Worm (Caenorhabditis elegans): ENCODE data around the gene ser-6.

ser-6 gene

ce11 chrIV:2993278-2993899 lies 33.5 kb downstream of the ser-6 start:
- TF ChIP-seq unc-62 (GFP tag; optimal IDR thresholded peaks at IDR 0.05), result no peak

ce11 chrIV:2994883-2995282 lies 35.0 kb downstream of the ser-6 start:
- TF ChIP-seq unc-62 (GFP tag; optimal IDR thresholded peaks at IDR 0.05), result no peak

ce11 chrIV:2995372-2995771 lies 35.5 kb downstream of the ser-6 start, which contains the start of gene Y54G2A.26:
TSS of gene Y54G2A.26 (minus strand) at chrIV:2995472.
- no peak for TF ChIP-seq unc-62 (GFP tag; optimal IDR thresholded peaks at IDR 0.05)

- TF ChIP-seq unc-62 (GFP tag; optimal IDR thresholded peaks at IDR 0.05), result no peak
These were observed 37.4 kb downstream of the ser-6 start for ce11 chrIV:2997302-2997701.

ce11 chrIV:2998597-2999161 lies 38.8 kb downstream of the ser-6 start:
- TF ChIP-seq unc-62 (GFP tag; optimal IDR thresholded peaks at IDR 0.05), result no peak

- no peak for TF ChIP-seq unc-62 (GFP tag; optimal IDR thresholded peaks at IDR 0.05)
These were observed 41.6 kb downstream of the ser-6 start for ce11 chrIV:3001500-3001899.

- no peak for TF ChIP-seq unc-62 (GFP tag; optimal IDR thresholded peaks at IDR 0.05)
These were observed 42.9 kb downstream of the ser-6 start for ce11 chrIV:3002807-3003206.

ce11 chrIV:3008828-3009227 lies 48.9 kb downstream of the ser-6 start, which contains the start of gene Y54G2A.73:
TSS of gene Y54G2A.73 (minus strand) at chrIV:3008892.
- TF ChIP-seq unc-62 (GFP tag; optimal IDR thresholded peaks at IDR 0.05), result no peak

ce11 chrIV:3011647-3012046 lies 51.7 kb downstream of the ser-6 start:
- no peak for TF ChIP-seq unc-62 (GFP tag; optimal IDR thresholded peaks at IDR 0.05)

- no peak for TF ChIP-seq unc-62 (GFP tag; optimal IDR thresholded peaks at IDR 0.05)
These were observed 52.7 kb downstream of the ser-6 start, which contains the start of the genes Y54G2A.28 and vrp-1 for ce11 chrIV:3012374-3013142. TSS of gene Y54G2A.28 (minus strand) at chrIV:3012421. TSS of gene vrp-1 (plus strand) at chrIV:3012587.
